Fruit fly (Drosophila melanogaster) ovary, adult (tissue): Measurements from ENCODE around the gene S.

Source experiments
- CG17801 ChIP-seq: fragments of 200-800 bp; optimal IDR thresholded peaks from 2 replicates; lab custom pipeline; 2019; ENCODE audit warnings: missing biosample characterization, mild to moderate bottlenecking, missing genetic modification characterization, moderate library complexity; ENCODE audit not compliant: partially characterized antibody

The S gene

dm6 chr2L:1068004-1068403, 9.6 kb downstream of the S start:
- TF ChIP-seq CG17801 (GFP tag; lab: Kevin White, UChicago), result no peak

DNA sequence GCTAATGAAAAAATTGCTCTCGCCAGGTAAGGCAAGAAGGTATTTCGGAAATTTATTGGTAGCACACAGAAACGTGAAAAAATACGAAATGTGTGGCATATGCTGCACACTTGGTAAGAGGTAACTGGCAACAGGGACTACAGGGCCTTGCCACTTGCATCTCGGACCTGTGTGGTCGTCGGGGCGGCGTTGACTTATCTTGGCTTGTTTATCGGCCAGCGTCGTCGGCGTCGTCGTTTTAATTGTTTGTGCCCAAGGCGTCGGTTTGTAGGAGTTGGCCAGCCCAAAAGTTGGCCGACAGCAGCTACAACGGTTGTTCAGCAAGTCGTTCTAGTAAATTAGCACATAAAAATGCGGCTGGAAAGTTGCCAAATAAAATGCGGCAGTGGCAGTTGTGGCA, 11.3 kb downstream of the S start:
- TF ChIP-seq CG17801 (GFP tag; lab: Kevin White, UChicago), result no peak

DNA sequence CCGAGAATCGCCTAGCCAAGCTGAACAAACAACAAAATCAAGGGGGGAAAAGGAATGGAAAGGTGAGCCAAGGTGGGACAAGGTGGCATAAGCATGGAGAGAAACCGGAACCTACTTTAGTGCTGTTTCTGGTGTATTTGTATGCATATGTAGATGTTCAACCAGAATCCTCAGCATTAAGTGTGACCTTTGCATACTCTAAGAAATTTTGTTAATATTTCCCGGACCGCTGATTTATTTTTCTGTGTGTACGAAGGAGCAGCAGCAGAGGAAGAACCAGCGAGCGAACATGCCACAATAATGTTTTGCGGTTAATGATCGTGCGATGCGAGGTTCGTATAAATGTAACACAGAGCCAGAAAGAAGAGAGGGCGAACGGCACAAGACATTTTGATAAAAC, 12.6 kb downstream of the S start:
- no peak for TF ChIP-seq CG17801 (GFP tag; lab: Kevin White, UChicago)

dm6 chr2L:1064544-1064943, 13.1 kb downstream of the S start:
- TF ChIP-seq CG17801 (GFP tag; lab: Kevin White, UChicago), result no peak

dm6 chr2L:1063695-1064094, 13.9 kb downstream of the S start:
- TF ChIP-seq CG17801 (GFP tag; lab: Kevin White, UChicago), result no peak

DNA sequence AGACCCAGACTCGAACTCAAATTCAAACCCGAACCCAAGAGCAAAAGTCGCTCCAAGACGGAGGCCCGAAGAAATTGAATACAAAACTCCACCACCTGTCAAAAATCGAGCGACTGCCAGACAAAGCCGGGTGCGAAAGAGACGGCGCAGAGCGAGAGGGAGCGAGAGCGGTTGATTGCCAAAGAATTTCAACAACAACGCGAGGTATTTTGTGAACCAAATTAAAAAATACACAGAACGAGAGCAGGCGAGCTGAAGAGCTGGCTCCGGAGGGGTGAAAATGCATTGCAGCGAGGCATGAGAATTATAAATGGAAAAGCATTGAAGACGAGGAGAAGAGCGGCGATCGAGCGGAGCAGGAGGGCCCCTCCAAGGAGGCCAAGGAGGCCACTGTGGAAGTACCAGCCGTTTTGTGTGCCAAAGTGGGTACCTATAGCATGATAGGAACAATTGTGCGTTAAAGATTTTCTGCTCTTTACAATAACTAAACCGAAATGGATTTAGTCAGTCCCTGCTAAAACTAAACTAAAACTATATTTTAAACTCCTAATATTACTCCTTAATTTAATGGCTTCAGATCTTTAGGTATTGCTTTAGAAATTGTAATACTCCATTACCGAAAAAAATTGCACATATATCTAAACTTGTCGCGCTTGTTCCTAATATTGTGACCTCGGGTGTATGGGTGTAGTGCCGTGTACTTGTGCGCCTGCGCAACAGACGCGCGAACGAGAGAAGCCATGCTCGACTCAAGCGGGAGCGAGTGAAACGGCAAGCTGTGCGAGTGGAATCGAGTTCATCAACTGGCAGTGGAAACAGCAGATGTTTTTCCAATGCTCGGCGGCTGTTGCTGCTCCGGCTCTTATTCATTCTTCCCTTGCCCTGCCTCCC, 14.9 kb downstream of the S start:
- TF ChIP-seq CG17801 (GFP tag; lab: Kevin White, UChicago), result no peak

dm6 chr2L:1057513-1057912, 20.1 kb downstream of the S start:
- TF ChIP-seq CG17801 (GFP tag; lab: Kevin White, UChicago), result no peak

DNA sequence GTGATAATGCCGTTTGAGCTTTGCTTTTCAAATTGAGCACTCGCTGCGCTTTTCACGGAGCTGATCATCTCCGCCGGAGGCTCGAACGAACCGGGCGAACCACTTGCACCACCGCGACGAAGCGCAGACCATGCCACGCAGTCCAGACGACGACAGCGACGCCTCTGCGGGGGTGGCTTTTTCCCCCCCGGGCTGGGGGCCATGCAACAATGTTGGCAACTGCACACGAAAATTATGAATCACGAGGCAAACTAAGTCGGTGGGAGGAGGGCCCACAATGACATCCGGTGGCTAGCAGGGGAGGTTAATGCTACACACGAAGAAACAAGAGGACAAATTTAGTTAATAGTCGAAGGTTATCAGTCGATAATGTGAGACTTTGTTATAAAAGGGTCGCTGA, 21.0 kb downstream of the S start:
- TF ChIP-seq CG17801 (GFP tag; lab: Kevin White, UChicago), result no peak

- TF ChIP-seq CG17801 (GFP tag; lab: Kevin White, UChicago), result no peak
Measured at dm6 chr2L:1049361-1049760, 28.3 kb downstream of the S start.

DNA sequence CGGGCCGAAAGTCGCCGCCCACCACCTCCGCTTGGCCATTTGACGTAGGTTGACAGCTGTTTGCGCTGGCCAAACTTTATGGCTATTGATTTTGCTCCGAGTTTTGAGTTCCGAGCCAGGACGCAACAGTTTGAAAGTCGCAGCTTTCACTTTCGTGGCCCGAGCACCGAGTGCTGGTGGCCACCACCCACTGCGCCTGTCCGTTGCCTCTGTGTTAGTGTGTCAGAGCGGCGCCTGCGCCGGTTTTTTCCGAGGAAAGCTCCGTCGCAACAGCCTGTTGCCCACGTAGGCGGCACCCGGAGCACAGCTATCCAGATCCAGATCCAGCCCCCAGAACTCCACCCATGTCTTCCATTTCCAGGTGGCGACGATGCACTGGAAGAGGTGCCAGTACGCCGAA, 28.8 kb downstream of the S start:
- no peak for TF ChIP-seq CG17801 (GFP tag; lab: Kevin White, UChicago)

dm6 chr2L:1048427-1048826, 29.2 kb downstream of the S start:
- no peak for TF ChIP-seq CG17801 (GFP tag; lab: Kevin White, UChicago)

dm6 chr2L:1047965-1048364, 29.6 kb downstream of the S start, which contains the start of gene IA-2:
Gene IA-2 (minus strand): TSS chr2L:1048053.
- no peak for TF ChIP-seq CG17801 (GFP tag; lab: Kevin White, UChicago)

DNA sequence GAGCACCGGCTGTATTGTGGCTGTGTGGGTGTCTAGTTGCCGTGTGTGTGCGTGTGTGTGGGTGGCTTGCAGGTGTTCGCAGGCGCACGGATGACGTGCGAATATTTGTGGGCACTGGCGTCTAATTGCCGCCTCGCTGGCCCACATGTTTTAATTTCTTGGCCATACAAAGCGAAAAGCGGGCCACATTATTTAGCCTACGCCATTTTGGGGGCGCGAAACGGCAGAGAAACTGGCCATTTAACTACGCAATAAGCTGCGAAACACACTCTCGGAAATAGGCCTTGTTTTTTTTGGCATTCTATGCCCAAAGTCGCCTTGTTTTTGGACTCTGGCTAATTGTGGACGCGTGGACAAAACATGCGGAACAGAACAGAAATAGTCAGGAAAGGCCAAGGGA, 30.4 kb downstream of the S start:
- no peak for TF ChIP-seq CG17801 (GFP tag; lab: Kevin White, UChicago)

dm6 chr2L:1043195-1043990, 34.2 kb downstream of the S start:
- TF ChIP-seq CG17801 (GFP tag; lab: Kevin White, UChicago), result no peak

dm6 chr2L:1036811-1037296, 40.8 kb downstream of the S start, which contains the start of gene gNacalpha:
Gene gNacalpha (plus strand): TSS chr2L:1037246.
- TF ChIP-seq CG17801 (GFP tag; lab: Kevin White, UChicago), result no peak
